Worm (Caenorhabditis elegans) whole organism, mixed stage, embryonic: ENCODE measurements around the gene B0563.18.

Source experiments
- M03D4.4 ChIP-seq: sonication (generic microtip); optimal IDR thresholded peaks from 2 replicates; lab custom pipeline; 2017; ENCODE audit warnings: mild to moderate bottlenecking, missing genetic modification characterization, missing compliant biosample characterization
- bed-3 ChIP-seq: fragments of 200-800 bp; sonication (Bioruptor generic); optimal IDR thresholded peaks from 3 replicates; lab custom pipeline; 2018; ENCODE audit warnings: mild to moderate bottlenecking, missing genetic modification characterization, moderate library complexity, missing compliant biosample characterization
- blmp-1 ChIP-seq: fragments of 150-350 bp; optimal IDR thresholded peaks from 2 replicates; lab custom pipeline; 2014; ENCODE audit warnings: missing biosample characterization, missing genetic modification characterization
- ceh-39 ChIP-seq: fragments of 150-350 bp; optimal IDR thresholded peaks from 2 replicates; lab custom pipeline; 2014; ENCODE audit warnings: missing biosample characterization, missing genetic modification characterization
- ceh-43 ChIP-seq: fragments of 200-800 bp; sonication (Bioruptor generic); optimal IDR thresholded peaks from 2 replicates; lab custom pipeline; 2018; ENCODE audit warnings: mild to moderate bottlenecking, missing genetic modification characterization, moderate library complexity, missing compliant biosample characterization
- ceh-83 ChIP-seq: fragments of 200-800 bp; sonication (Bioruptor generic); optimal IDR thresholded peaks from 2 replicates; lab custom pipeline; 2018; ENCODE audit warnings: mild to moderate bottlenecking, missing genetic modification characterization, missing compliant biosample characterization
- ces-1 ChIP-seq: fragments of 150-350 bp; optimal IDR thresholded peaks from 2 replicates; lab custom pipeline; 2014; ENCODE audit warnings: missing biosample characterization, missing genetic modification reagents, missing genetic modification characterization
- cnd-1 ChIP-seq: fragments of 200-800 bp; sonication (Bioruptor generic); optimal IDR thresholded peaks from 2 replicates; lab custom pipeline; 2018; ENCODE audit warnings: mild to moderate bottlenecking, missing genetic modification characterization, missing compliant biosample characterization
- elt-1 ChIP-seq: sonication (generic microtip); optimal IDR thresholded peaks from 2 replicates; lab custom pipeline; 2017; ENCODE audit warnings: missing genetic modification characterization, mild to moderate bottlenecking, missing compliant biosample characterization, antibody characterized with exemption, moderate library complexity, borderline replicate concordance; ENCODE audit not compliant: insufficient read depth
- elt-3 ChIP-seq: fragments of 150-350 bp; optimal IDR thresholded peaks from 2 replicates; lab custom pipeline; 2014; ENCODE audit warnings: missing biosample characterization, missing genetic modification characterization
- flh-1 ChIP-seq: fragments of 200-800 bp; sonication (Bioruptor generic); optimal IDR thresholded peaks from 2 replicates; lab custom pipeline; 2018; ENCODE audit warnings: mild to moderate bottlenecking, missing genetic modification characterization, moderate library complexity, missing compliant biosample characterization
- hlh-1 ChIP-seq: fragments of 150-350 bp; optimal IDR thresholded peaks from 2 replicates; lab custom pipeline; 2014; ENCODE audit warnings: missing biosample characterization, missing genetic modification reagents, missing genetic modification characterization
- lin-13 ChIP-seq: fragments of 150-350 bp; optimal IDR thresholded peaks from 2 replicates; lab custom pipeline; 2014; ENCODE audit warnings: missing biosample characterization, missing genetic modification characterization
- lin-32 ChIP-seq: fragments of 200-800 bp; sonication (Bioruptor generic); optimal IDR thresholded peaks from 2 replicates; lab custom pipeline; 2018; ENCODE audit warnings: mild to moderate bottlenecking, missing genetic modification characterization, missing compliant biosample characterization
- lsy-2 ChIP-seq: fragments of 150-350 bp; optimal IDR thresholded peaks from 2 replicates; lab custom pipeline; 2014; ENCODE audit warnings: missing biosample characterization, missing genetic modification characterization
- mab-5 ChIP-seq: fragments of 150-350 bp; optimal IDR thresholded peaks from 2 replicates; lab custom pipeline; 2014; ENCODE audit warnings: missing biosample characterization, missing genetic modification characterization
- mep-1 ChIP-seq: fragments of 150-350 bp; optimal IDR thresholded peaks from 2 replicates; lab custom pipeline; 2017; ENCODE audit warnings: missing biosample characterization, missing genetic modification reagents, missing genetic modification characterization, inconsistent platforms
- mls-2 ChIP-seq: sonication (generic microtip); optimal IDR thresholded peaks from 2 replicates; lab custom pipeline; 2016; ENCODE audit warnings: mild to moderate bottlenecking, missing genetic modification characterization, moderate library complexity, missing compliant biosample characterization
- nhr-12 ChIP-seq: fragments of 150-350 bp; optimal IDR thresholded peaks from 2 replicates; lab custom pipeline; 2014; ENCODE audit warnings: missing biosample characterization, missing genetic modification characterization
- nhr-2 ChIP-seq: fragments of 150-350 bp; optimal IDR thresholded peaks from 2 replicates; lab custom pipeline; 2014; ENCODE audit warnings: missing biosample characterization, missing genetic modification characterization
- nhr-237 ChIP-seq: fragments of 150-350 bp; optimal IDR thresholded peaks from 2 replicates; lab custom pipeline; 2014; ENCODE audit warnings: missing biosample characterization, missing genetic modification characterization
- nhr-28 ChIP-seq: fragments of 150-350 bp; optimal IDR thresholded peaks from 2 replicates; lab custom pipeline; 2014; ENCODE audit warnings: missing biosample characterization, missing genetic modification characterization
- pha-4 ChIP-seq: fragments of 150-350 bp; optimal IDR thresholded peaks from 2 replicates; lab custom pipeline; 2018; ENCODE audit warnings: missing biosample characterization, missing genetic modification reagents, missing genetic modification characterization
- snpc-4 ChIP-seq: fragments of 150-350 bp; optimal IDR thresholded peaks from 2 replicates; lab custom pipeline; 2014; ENCODE audit warnings: missing biosample characterization, missing genetic modification characterization
- sptf-1 ChIP-seq: sonication (generic microtip); optimal IDR thresholded peaks from 2 replicates; lab custom pipeline; 2017; ENCODE audit warnings: mild to moderate bottlenecking, missing genetic modification characterization, moderate library complexity, missing compliant biosample characterization
- tbx-8 ChIP-seq: fragments of 200-800 bp; sonication (Bioruptor generic); optimal IDR thresholded peaks from 2 replicates; lab custom pipeline; 2018; ENCODE audit warnings: mild to moderate bottlenecking, missing genetic modification characterization, moderate library complexity, missing compliant biosample characterization
- unc-120 ChIP-seq: sonication (generic microtip); optimal IDR thresholded peaks from 2 replicates; lab custom pipeline; 2017; ENCODE audit warnings: missing genetic modification characterization, missing compliant biosample characterization; ENCODE audit not compliant: poor library complexity, severe bottlenecking
- unc-39 ChIP-seq: fragments of 150-350 bp; optimal IDR thresholded peaks from 2 replicates; lab custom pipeline; 2014; ENCODE audit warnings: missing biosample characterization, missing genetic modification characterization
- unc-62 ChIP-seq: fragments of 150-350 bp; optimal IDR thresholded peaks from 2 replicates; lab custom pipeline; 2014; ENCODE audit warnings: missing biosample characterization, missing genetic modification reagents, missing genetic modification characterization
- zip-8 ChIP-seq: fragments of 150-350 bp; optimal IDR thresholded peaks from 2 replicates; lab custom pipeline; 2014; ENCODE audit warnings: missing biosample characterization, missing genetic modification characterization
- ztf-11 ChIP-seq: fragments of 150-350 bp; optimal IDR thresholded peaks from 2 replicates; lab custom pipeline; 2014; ENCODE audit warnings: missing biosample characterization, missing genetic modification characterization

The B0563.18 gene

DNA sequence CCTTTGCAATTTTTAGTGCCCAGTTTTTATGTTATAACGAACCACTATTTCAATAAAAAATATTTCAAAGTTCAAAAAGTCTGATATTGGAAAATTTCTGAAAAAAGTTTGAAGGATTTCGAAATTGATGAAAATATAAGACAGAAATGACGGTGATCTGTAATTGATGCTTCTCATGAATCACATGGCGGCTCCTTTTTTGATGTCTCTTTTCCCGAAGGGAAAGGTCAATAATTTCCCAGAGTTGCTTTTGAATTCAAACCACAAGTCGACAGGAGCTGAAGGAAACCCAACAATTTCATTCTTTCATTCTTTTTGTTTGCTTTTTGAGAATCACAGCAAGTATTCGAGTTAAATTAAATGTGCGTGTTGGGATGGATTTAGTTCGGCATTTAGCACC lies at the start of gene B0563.18:
B0563.18 (plus strand) TSS at position 301 of the 400 bp plus-strand sequence.
- TF ChIP-seq snpc-4 (no peak), elt-1 (no peak), ceh-83 (no peak), unc-39 (tag; lab: Kevin White, UChicago) (no peak), sptf-1 (no peak), lsy-2 (tag; lab: Kevin White, UChicago) (no peak), pha-4 (tag; lab: Kevin White, UChicago) (no peak), elt-3 (no peak), unc-62 (no peak), mab-5 (no peak), nhr-28 (tag; lab: Kevin White, UChicago) (no peak), M03D4.4 (tag; lab: Kevin White, UChicago) (no peak), unc-120 (tag; lab: Kevin White, UChicago) (no peak), ztf-11 (tag; lab: Kevin White, UChicago) (no peak), mep-1 (tag; lab: Kevin White, UChicago) (no peak), blmp-1 (no peak), ceh-39 (tag; lab: Kevin White, UChicago) (no peak), hlh-1 (tag; lab: Kevin White, UChicago) (no peak)

DNA sequence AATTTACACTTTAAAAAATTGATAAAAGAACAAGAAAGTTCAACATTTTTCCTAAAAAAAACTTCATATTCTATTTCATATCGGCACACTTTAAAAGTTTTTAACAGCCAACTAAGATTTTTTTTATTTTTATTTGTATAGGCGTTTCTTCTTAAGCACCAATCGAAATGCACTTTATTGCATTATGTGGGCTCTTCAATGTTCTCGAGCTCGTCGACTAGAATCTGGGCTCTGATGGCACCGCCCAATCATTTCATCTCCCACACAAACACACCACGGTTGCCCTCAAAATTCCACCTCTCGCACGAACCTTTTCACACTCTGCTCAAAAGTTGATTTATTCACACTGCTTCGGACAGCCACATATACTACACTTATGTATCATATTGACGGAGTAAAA lies 35.0 kb upstream of the B0563.18 start, which contains the start of gene B0563.6:
B0563.6 (plus strand) TSS at position 301 of the 400 bp plus-strand sequence.
- TF ChIP-seq M03D4.4 (tag; lab: Kevin White, UChicago), result no peak
- TF ChIP-seq ztf-11 (tag; lab: Kevin White, UChicago), result no peak
- TF ChIP-seq unc-120 (tag; lab: Kevin White, UChicago), result no peak
- no peak for TF ChIP-seq zip-8 (tag; lab: Kevin White, UChicago)
- no peak for TF ChIP-seq ceh-83

DNA sequence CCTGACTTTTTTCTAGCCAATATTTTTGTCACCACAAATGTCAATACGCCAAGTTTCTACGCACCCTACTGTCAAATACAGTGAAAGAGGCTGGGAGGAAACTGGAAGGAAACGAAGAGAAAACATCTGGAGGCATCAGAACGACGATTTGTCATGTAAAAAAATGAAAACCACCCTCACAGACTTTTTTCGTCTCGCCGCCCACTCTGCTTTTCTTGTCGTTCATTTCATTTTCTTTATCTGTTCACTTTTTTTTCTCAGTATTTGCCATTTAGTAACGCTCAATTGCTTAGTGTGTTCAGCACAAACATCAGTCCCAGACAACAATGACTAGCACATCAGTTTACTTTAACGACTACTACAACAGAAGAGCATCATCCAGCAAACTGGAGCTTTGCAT lies 26.5 kb upstream of the B0563.18 start, which contains the start of gene B0563.5:
B0563.5 (plus strand) TSS at position 301 of the 400 bp plus-strand sequence.
- no peak for TF ChIP-seq snpc-4
- TF ChIP-seq nhr-2 (tag; lab: Kevin White, UChicago), result no peak
- no peak for TF ChIP-seq lsy-2 (tag; lab: Kevin White, UChicago)
- TF ChIP-seq cnd-1, result no peak
- TF ChIP-seq pha-4 (tag; lab: Kevin White, UChicago), result no peak
- no peak for TF ChIP-seq elt-1
- TF ChIP-seq lin-32 (GFP tag; lab: Kevin White, UChicago), result no peak
- TF ChIP-seq lin-13 (tag; lab: Kevin White, UChicago), result no peak
- no peak for TF ChIP-seq ces-1 (GFP tag; lab: Kevin White, UChicago)
- TF ChIP-seq unc-120 (tag; lab: Kevin White, UChicago), result no peak
- TF ChIP-seq mep-1 (tag; lab: Kevin White, UChicago), result no peak
- TF ChIP-seq mab-5, result no peak
- no peak for TF ChIP-seq sptf-1
- TF ChIP-seq unc-39 (tag; lab: Kevin White, UChicago), result no peak
- no peak for TF ChIP-seq mls-2 (tag; lab: Kevin White, UChicago)
- TF ChIP-seq elt-3, result no peak
- TF ChIP-seq nhr-28 (tag; lab: Kevin White, UChicago), result no peak
- TF ChIP-seq, all 35 proteins: peak for 0

DNA sequence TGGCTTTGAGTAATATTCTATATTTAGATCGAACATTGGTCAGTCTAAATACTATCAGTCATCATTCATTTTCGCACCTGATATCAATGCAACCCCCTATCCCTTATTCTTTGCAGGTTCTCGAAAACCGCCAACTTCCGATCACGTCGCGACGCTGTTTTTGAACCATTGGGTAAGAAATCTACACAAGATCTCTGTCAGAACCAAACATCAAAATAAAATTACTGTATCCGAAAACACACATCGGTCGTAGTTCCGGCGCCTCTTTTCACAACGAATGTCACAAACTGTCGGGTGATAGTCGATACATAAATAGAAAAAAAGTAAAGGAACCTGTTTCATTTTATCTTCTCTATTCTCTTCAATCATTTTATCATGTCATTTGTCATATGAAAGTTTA lies 25.4 kb upstream of the B0563.18 start:
- TF ChIP-seq snpc-4 (no peak), elt-3 (no peak), bed-3 (GFP tag; lab: Kevin White, UChicago) (no peak), mep-1 (tag; lab: Kevin White, UChicago) (no peak), ceh-83 (no peak), lin-13 (tag; lab: Kevin White, UChicago) (no peak), flh-1 (GFP tag; lab: Kevin White, UChicago) (no peak), tbx-8 (no peak), nhr-237 (tag; lab: Kevin White, UChicago) (no peak), M03D4.4 (tag; lab: Kevin White, UChicago) (no peak), ces-1 (GFP tag; lab: Kevin White, UChicago) (no peak), nhr-28 (tag; lab: Kevin White, UChicago) (no peak), nhr-2 (tag; lab: Kevin White, UChicago) (no peak), lsy-2 (tag; lab: Kevin White, UChicago) (no peak), ceh-43 (no peak), zip-8 (tag; lab: Kevin White, UChicago) (no peak)

DNA sequence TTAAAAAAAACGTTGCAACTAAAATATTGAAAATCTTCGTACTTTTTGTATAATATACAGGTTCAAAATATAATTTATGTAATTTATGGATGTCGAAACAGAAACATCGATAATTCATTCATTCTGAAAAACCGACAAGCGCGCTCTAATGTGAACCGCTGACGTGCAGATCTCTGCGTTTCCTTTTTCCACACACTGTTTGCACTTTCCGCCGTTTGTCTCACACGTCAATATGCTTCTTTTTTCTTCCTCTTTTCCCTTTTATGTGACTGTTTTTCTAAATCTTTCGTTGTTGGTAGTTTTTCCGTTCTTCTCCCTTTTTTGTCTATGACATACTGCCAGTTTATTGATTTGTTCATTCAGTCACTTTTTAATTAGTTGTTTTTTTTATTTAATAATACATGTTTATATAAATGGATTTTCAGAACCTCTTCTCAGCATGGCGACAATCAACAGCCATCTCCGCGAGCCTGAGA lies 22.1 kb upstream of the B0563.18 start, which contains the start of gene tmbi-4:
tmbi-4 (plus strand) TSS at position 426 of the 476 bp plus-strand sequence.
- no peak for TF ChIP-seq pha-4 (tag; lab: Kevin White, UChicago)
- peak; percentile 59 for TF ChIP-seq hlh-1 (tag; lab: Kevin White, UChicago)
- TF ChIP-seq zip-8 (tag; lab: Kevin White, UChicago), result no peak
- TF ChIP-seq nhr-12, result no peak
- peak; percentile 44 for TF ChIP-seq ces-1 (GFP tag; lab: Kevin White, UChicago)
- TF ChIP-seq sptf-1, result no peak
- TF ChIP-seq ceh-83, result no peak
- TF ChIP-seq ceh-39 (tag; lab: Kevin White, UChicago), result peak; percentile 44
- peak; percentile 26 for TF ChIP-seq mep-1 (tag; lab: Kevin White, UChicago)
- TF ChIP-seq, all 35 proteins: peak for 4
